Worm (Caenorhabditis elegans) whole organism, late embryonic: ENCODE data around the gene hrpk-2.

ENCODE experiments used
- T23F11.4 ChIP-seq: fragments of 200-800 bp; sonication (Bioruptor generic); optimal IDR thresholded peaks from 2 replicates; lab custom pipeline; 2018; ENCODE audit warnings: mild to moderate bottlenecking, missing genetic modification characterization, missing compliant biosample characterization
- ama-1 ChIP-seq: fragments of 150-350 bp; optimal IDR thresholded peaks from 2 replicates; lab custom pipeline; 2014
- ceh-14 ChIP-seq: sonication (generic microtip); optimal IDR thresholded peaks from 2 replicates; lab custom pipeline; 2016; ENCODE audit warnings: missing genotype, missing genetic modification characterization, missing compliant biosample characterization
- ceh-18 ChIP-seq: sonication (generic microtip); optimal IDR thresholded peaks from 2 replicates; lab custom pipeline; 2016; ENCODE audit warnings: missing genetic modification characterization, missing compliant biosample characterization
- ceh-19 ChIP-seq: fragments of 200-800 bp; sonication (Bioruptor generic); optimal IDR thresholded peaks from 2 replicates; lab custom pipeline; 2018; ENCODE audit warnings: mild to moderate bottlenecking, missing genetic modification characterization, missing compliant biosample characterization
- dve-1 ChIP-seq: sonication (generic microtip); optimal IDR thresholded peaks from 2 replicates; lab custom pipeline; 2017; ENCODE audit warnings: antibody characterized with exemption, mild to moderate bottlenecking, missing genetic modification characterization, missing compliant biosample characterization
- fkh-6 ChIP-seq: sonication (generic microtip); optimal IDR thresholded peaks from 2 replicates; lab custom pipeline; 2016; ENCODE audit warnings: missing genetic modification characterization, missing compliant biosample characterization
- hlh-30 ChIP-seq: sonication (generic microtip); optimal IDR thresholded peaks from 2 replicates; lab custom pipeline; 2017; ENCODE audit warnings: antibody characterized with exemption, missing genetic modification characterization, missing compliant biosample characterization; ENCODE audit not compliant: insufficient read depth
- lim-6 ChIP-seq: sonication (generic microtip); optimal IDR thresholded peaks from 2 replicates; lab custom pipeline; 2016; ENCODE audit warnings: missing genetic modification characterization, missing compliant biosample characterization
- mec-3 ChIP-seq: sonication (generic microtip); optimal IDR thresholded peaks from 2 replicates; lab custom pipeline; 2016; ENCODE audit warnings: borderline replicate concordance, missing genetic modification characterization, missing compliant biosample characterization
- odd-2 ChIP-seq: sonication (generic microtip); optimal IDR thresholded peaks from 2 replicates; lab custom pipeline; 2017; ENCODE audit warnings: antibody characterized with exemption, mild to moderate bottlenecking, missing genetic modification characterization, missing compliant biosample characterization
- pat-9 ChIP-seq: fragments of 200-800 bp; sonication (Bioruptor generic); optimal IDR thresholded peaks from 2 replicates; lab custom pipeline; 2018; ENCODE audit warnings: mild to moderate bottlenecking, missing genetic modification characterization, moderate library complexity, missing compliant biosample characterization
- pax-1 ChIP-seq: fragments of 150-350 bp; optimal IDR thresholded peaks from 2 replicates; lab custom pipeline; 2014; ENCODE audit warnings: missing biosample characterization, missing genetic modification characterization
- pros-1 ChIP-seq: fragments of 150-350 bp; optimal IDR thresholded peaks from 2 replicates; lab custom pipeline; 2014; ENCODE audit warnings: missing biosample characterization, missing genetic modification reagents, missing genetic modification characterization
- tbx-7 ChIP-seq: sonication (generic microtip); optimal IDR thresholded peaks from 2 replicates; lab custom pipeline; 2016; ENCODE audit warnings: missing genotype, missing genetic modification characterization, missing compliant biosample characterization
- ttx-3 ChIP-seq: sonication (generic microtip); optimal IDR thresholded peaks from 2 replicates; lab custom pipeline; 2016; ENCODE audit warnings: missing genetic modification reagents, missing genetic modification characterization, missing compliant biosample characterization

The hrpk-2 gene

ce11 chrIII:8036497-8036896 is 49.6 kb downstream of the hrpk-2 start (continued):
- no peak for TF ChIP-seq ceh-18 (tag; lab: Kevin White, UChicago)

ce11 chrIII:8037941-8038340 is 51.0 kb downstream of the hrpk-2 start, which contains the start of gene dpf-6:
dpf-6 (plus strand) TSS chrIII:8038241.
- no peak for TF ChIP-seq dve-1
- no peak for TF ChIP-seq lim-6 (tag; lab: Kevin White, UChicago)
- TF ChIP-seq tbx-7 = no peak
- TF ChIP-seq pros-1 (tag; lab: Kevin White, UChicago) = no peak
- TF ChIP-seq ttx-3 (tag; lab: Kevin White, UChicago) = no peak
- no peak for TF ChIP-seq ceh-14 (tag; lab: Kevin White, UChicago)
- no peak for TF ChIP-seq fkh-6 (tag; lab: Kevin White, UChicago)
- no peak for TF ChIP-seq ama-1 (lab: Kevin White, UChicago)
- TF ChIP-seq pax-1 (tag; lab: Kevin White, UChicago) = no peak
- TF ChIP-seq ceh-19 (GFP tag; lab: Kevin White, UChicago) = no peak
- TF ChIP-seq mec-3 = no peak
- no peak for TF ChIP-seq pat-9 (tag; lab: Kevin White, UChicago)
- TF ChIP-seq T23F11.4 = no peak
- TF ChIP-seq odd-2 (tag; lab: Kevin White, UChicago) = no peak
- no peak for TF ChIP-seq hlh-30 (tag; lab: Kevin White, UChicago)
